Fruit fly (Drosophila melanogaster): ENCODE data around the gene Wnk.

Gene Wnk

dm6 chr3L:21536857-21537256 lies 17.9 kb downstream of the Wnk start, which contains the start of gene Rpn10 (continued):
- TF ChIP-seq CG5180 (GFP tag; optimal IDR thresholded peaks at IDR 0.05) = no peak
- no peak for TF ChIP-seq D19B (GFP tag; optimal IDR thresholded peaks at IDR 0.05)
- no peak for TF ChIP-seq disco-r (GFP tag; optimal IDR thresholded peaks at IDR 0.05)
- TF ChIP-seq chinmo (GFP tag; IDR thresholded peaks at IDR 0.05; ENCODE audit: partially characterized antibody) = peak; percentile 94
- no peak for TF ChIP-seq CG7357 (GFP tag; IDR thresholded peaks at IDR 0.05)
- peak; percentile 94 for TF ChIP-seq sna (GFP tag; IDR thresholded peaks at IDR 0.05; ENCODE audit: partially characterized antibody)
- no peak for TF ChIP-seq ase (GFP tag; IDR thresholded peaks at IDR 0.05)
- TF ChIP-seq sens (GFP tag) = peak; percentile 46
- peak; percentile 13 for TF ChIP-seq Fer1 (GFP tag; optimal IDR thresholded peaks at IDR 0.05)
- TF ChIP-seq CG7786 (GFP tag; optimal IDR thresholded peaks at IDR 0.05) = no peak
- no peak for TF ChIP-seq Xrp1 (GFP tag; IDR thresholded peaks at IDR 0.05)
- TF ChIP-seq ems (GFP tag; optimal IDR thresholded peaks at IDR 0.05) = no peak
- no peak for TF ChIP-seq H2.0 (GFP tag; IDR thresholded peaks at IDR 0.05)
- TF ChIP-seq CG32767 (GFP tag; IDR thresholded peaks at IDR 0.05) = no peak
- peak; percentile 88 for TF ChIP-seq CG4617 (GFP tag; optimal IDR thresholded peaks at IDR 0.05; ENCODE audit: borderline replicate concordance)
- TF ChIP-seq CG33213 (GFP tag; optimal IDR thresholded peaks at IDR 0.05) = peak; percentile 73
- peak; percentile 98 for TF ChIP-seq knrl (GFP tag; IDR thresholded peaks at IDR 0.05; ENCODE audit: partially characterized antibody)
- peak; percentile 53 for TF ChIP-seq CG2712 (tag; optimal IDR thresholded peaks at IDR 0.05)
- no peak for TF ChIP-seq CG12769 (tag; optimal IDR thresholded peaks at IDR 0.05)
- no peak for TF ChIP-seq NfI (GFP tag; optimal IDR thresholded peaks at IDR 0.05)
- no peak for TF ChIP-seq CG3838 (GFP tag; optimal IDR thresholded peaks at IDR 0.05)
- no peak for TF ChIP-seq CG14050 (GFP tag; IDR thresholded peaks at IDR 0.05)
- TF ChIP-seq CG7271 (tag; optimal IDR thresholded peaks at IDR 0.05) = no peak
- TF ChIP-seq lbe (GFP tag; optimal IDR thresholded peaks at IDR 0.05) = no peak
- TF ChIP-seq en (GFP tag; optimal IDR thresholded peaks at IDR 0.05) = no peak
- no peak for TF ChIP-seq esg (GFP tag; conservative IDR thresholded peaks at IDR 0.05)
- peak; percentile 76 for TF ChIP-seq MESR4 (GFP tag; optimal IDR thresholded peaks at IDR 0.05)
- TF ChIP-seq CG14014 (GFP tag; IDR thresholded peaks at IDR 0.05) = peak; percentile 49; the same call in 1 of the 2 replicates
- TF ChIP-seq CG8478 (optimal IDR thresholded peaks at IDR 0.05) = no peak
- TF ChIP-seq CG13123 (GFP tag; optimal IDR thresholded peaks at IDR 0.05) = no peak
- TF ChIP-seq CG3163 (GFP tag; optimal IDR thresholded peaks at IDR 0.05) = no peak
- TF ChIP-seq CG4282 (GFP tag; optimal IDR thresholded peaks at IDR 0.05) = no peak
- TF ChIP-seq phol (tag; optimal IDR thresholded peaks at IDR 0.05) = peak; percentile 64
- TF ChIP-seq CG2875 (GFP tag; optimal IDR thresholded peaks at IDR 0.05) = no peak
- TF ChIP-seq CG3995 (GFP tag; optimal IDR thresholded peaks at IDR 0.05) = peak; percentile 43
- TF ChIP-seq mld (GFP tag; IDR thresholded peaks at IDR 0.05; ENCODE audit: partially characterized antibody) = peak; percentile 93
- no peak for TF ChIP-seq wdn (GFP tag; IDR thresholded peaks at IDR 0.05)
- TF ChIP-seq Aef1 (GFP tag; IDR thresholded peaks at IDR 0.05) = no peak
- TF ChIP-seq Stat92E (GFP tag; optimal IDR thresholded peaks at IDR 0.05) = peak in 1 of 3 experiments; percentile 12
- TF ChIP-seq CG31441 (GFP tag; IDR thresholded peaks at IDR 0.05) = no peak
- TF ChIP-seq ERR (GFP tag; optimal IDR thresholded peaks at IDR 0.05) = no peak
- TF ChIP-seq Hand (GFP tag; optimal IDR thresholded peaks at IDR 0.05) = no peak
- no peak for TF ChIP-seq CG10209 (GFP tag; optimal IDR thresholded peaks at IDR 0.05)
- peak; percentile 29 for TF ChIP-seq CG13624 (GFP tag; optimal IDR thresholded peaks at IDR 0.05)
- TF ChIP-seq Ets65A (GFP tag) = peak; percentile 90
- no peak for TF ChIP-seq tx (GFP tag; optimal IDR thresholded peaks at IDR 0.05)
- no peak for TF ChIP-seq prd (optimal IDR thresholded peaks at IDR 0.05)
- TF ChIP-seq prd (GFP tag; IDR thresholded peaks at IDR 0.05) = no peak
- TF ChIP-seq lola (GFP tag; optimal IDR thresholded peaks at IDR 0.05) = peak in 1 of 3 experiments; percentile 13
- no peak for TF ChIP-seq CG14965 (GFP tag; optimal IDR thresholded peaks at IDR 0.05; ENCODE audit: borderline replicate concordance)
- no peak for TF ChIP-seq CG10462 (GFP tag; optimal IDR thresholded peaks at IDR 0.05)
- no peak for TF ChIP-seq dimm (GFP tag; IDR thresholded peaks at IDR 0.05)
